Fruit fly (Drosophila melanogaster) whole organism, embryonic: ENCODE results near the gene Scamp.

Experiments
- Ada2b ChIP-seq: fragments of 200-800 bp; sonication (Bioruptor generic); IDR thresholded peaks from 2 replicates; pipeline ENCODE4 v1.3.6; 2022; ENCODE audit warnings: missing biosample characterization, missing genetic modification characterization
- B-H1 ChIP-seq: fragments of 200-800 bp; sonication (Bioruptor generic); IDR thresholded peaks from 3 replicates; pipeline ENCODE4 v1.3.6; 2022; ENCODE audit warnings: missing biosample characterization, missing genetic modification characterization
- C15 ChIP-seq: fragments of 200-800 bp; sonication (Bioruptor generic); IDR thresholded peaks from 3 replicates; pipeline ENCODE4 v1.3.6; 2022; ENCODE audit warnings: missing biosample characterization, missing genetic modification characterization
- CG11247 ChIP-seq: fragments of 200-800 bp; sonication (Bioruptor generic); IDR thresholded peaks from 2 replicates; pipeline ENCODE4 v1.3.6; 2022; ENCODE audit warnings: missing biosample characterization, missing genetic modification characterization
- CG11398 ChIP-seq: fragments of 200-800 bp; sonication (Bioruptor generic); optimal IDR thresholded peaks from 2 replicates; lab custom pipeline; 2016; ENCODE audit warnings: missing biosample characterization, missing genetic modification characterization
- CG11504 ChIP-seq: fragments of 200-800 bp; sonication (Bioruptor generic); optimal IDR thresholded peaks from 3 replicates; lab custom pipeline; 2019; ENCODE audit warnings: missing biosample characterization, mild to moderate bottlenecking, missing genetic modification characterization, moderate library complexity
- CG11696 ChIP-seq: fragments of 200-800 bp; sonication (Bioruptor generic); IDR thresholded peaks from 2 replicates; pipeline ENCODE4 v1.3.6; 2022; ENCODE audit warnings: missing biosample characterization, missing genetic modification characterization
- CG12744 ChIP-seq: fragments of 200-800 bp; sonication (Bioruptor generic); optimal IDR thresholded peaks from 2 replicates; lab custom pipeline; 2016; ENCODE audit warnings: missing biosample characterization, missing genetic modification characterization
- CG14050 ChIP-seq: fragments of 200-800 bp; sonication (Bioruptor generic); IDR thresholded peaks from 3 replicates; pipeline ENCODE4 v1.3.6; 2022; ENCODE audit warnings: missing biosample characterization, missing genetic modification characterization
- CG1647 ChIP-seq: fragments of 200-800 bp; sonication (Bioruptor generic); optimal IDR thresholded peaks from 3 replicates; lab custom pipeline; 2016; ENCODE audit warnings: missing biosample characterization, missing genetic modification characterization
- CG16813 ChIP-seq: fragments of 200-800 bp; sonication (Bioruptor generic); IDR thresholded peaks from 3 replicates; pipeline ENCODE4 v1.3.6; 2022; ENCODE audit warnings: missing biosample characterization, missing genetic modification characterization; ENCODE audit not compliant: partially characterized antibody
- CG17361 ChIP-seq: fragments of 200-800 bp; sonication (Bioruptor generic); IDR thresholded peaks from 3 replicates; pipeline ENCODE4 v1.3.6; 2022; ENCODE audit warnings: missing biosample characterization, missing genetic modification characterization
- CG17385 ChIP-seq: fragments of 200-800 bp; sonication (Bioruptor generic); optimal IDR thresholded peaks from 3 replicates; lab custom pipeline; 2018; ENCODE audit warnings: missing biosample characterization, mild to moderate bottlenecking, missing genetic modification characterization
- CG17912 ChIP-seq: fragments of 200-800 bp; sonication (Bioruptor generic); optimal IDR thresholded peaks from 2 replicates; lab custom pipeline; 2018; ENCODE audit warnings: missing biosample characterization, mild to moderate bottlenecking, missing genetic modification characterization
- CG18262 ChIP-seq: fragments of 200-800 bp; optimal IDR thresholded peaks from 3 replicates; lab custom pipeline; 2019; ENCODE audit warnings: missing biosample characterization, mild to moderate bottlenecking, missing genetic modification characterization, moderate library complexity
- CG2202 ChIP-seq: fragments of 200-800 bp; sonication (Bioruptor generic); optimal IDR thresholded peaks from 2 replicates; lab custom pipeline; 2018; ENCODE audit warnings: missing biosample characterization, mild to moderate bottlenecking, missing genetic modification characterization
- CG2712 ChIP-seq: fragments of 200-800 bp; optimal IDR thresholded peaks from 3 replicates; lab custom pipeline; 2019; ENCODE audit warnings: missing biosample characterization, mild to moderate bottlenecking, missing genetic modification characterization, moderate library complexity
- CG31365 ChIP-seq: fragments of 200-800 bp; sonication (Bioruptor generic); optimal IDR thresholded peaks from 2 replicates; lab custom pipeline; 2018; ENCODE audit warnings: missing biosample characterization, mild to moderate bottlenecking, missing genetic modification characterization
- CG32767 ChIP-seq: fragments of 200-800 bp; sonication (Bioruptor generic); IDR thresholded peaks from 2 replicates; pipeline ENCODE4 v1.3.6; 2022; ENCODE audit warnings: missing biosample characterization, missing genetic modification characterization
- CG33213 ChIP-seq: fragments of 200-800 bp; sonication (Bioruptor generic); optimal IDR thresholded peaks from 3 replicates; lab custom pipeline; 2016; ENCODE audit warnings: missing biosample characterization, missing genetic modification characterization
- CG4282 ChIP-seq: fragments of 200-800 bp; sonication (Bioruptor generic); optimal IDR thresholded peaks from 2 replicates; lab custom pipeline; 2016; ENCODE audit warnings: missing biosample characterization, missing genetic modification characterization
- CG4328 ChIP-seq: fragments of 200-800 bp; sonication (Bioruptor generic); optimal IDR thresholded peaks from 3 replicates; lab custom pipeline; 2017; ENCODE audit warnings: missing biosample characterization, missing genetic modification reagents, missing genetic modification characterization
- CG7786 ChIP-seq: fragments of 200-800 bp; sonication (Bioruptor generic); optimal IDR thresholded peaks from 2 replicates; lab custom pipeline; 2016; ENCODE audit warnings: missing biosample characterization, missing genetic modification characterization
- CG7928 ChIP-seq: fragments of 200-800 bp; sonication (Bioruptor generic); optimal IDR thresholded peaks from 2 replicates; lab custom pipeline; 2017; ENCODE audit warnings: missing biosample characterization, mild to moderate bottlenecking, missing genetic modification characterization
- CG7987 ChIP-seq: fragments of 200-800 bp; sonication (Bioruptor generic); optimal IDR thresholded peaks from 2 replicates; lab custom pipeline; 2018; ENCODE audit warnings: missing biosample characterization, mild to moderate bottlenecking, missing genetic modification characterization, moderate library complexity
- CG9215 ChIP-seq: fragments of 200-800 bp; sonication (Bioruptor generic); IDR thresholded peaks from 2 replicates; pipeline ENCODE4 v1.3.6; 2022; ENCODE audit warnings: missing biosample characterization, missing genetic modification characterization
- CG9797 ChIP-seq: fragments of 200-800 bp; sonication (Bioruptor generic); optimal IDR thresholded peaks from 3 replicates; lab custom pipeline; 2018; ENCODE audit warnings: missing biosample characterization, mild to moderate bottlenecking, missing genetic modification characterization
- CrebB ChIP-seq: fragments of 200-800 bp; sonication (Bioruptor generic); optimal IDR thresholded peaks from 3 replicates; lab custom pipeline; 2018; ENCODE audit warnings: missing biosample characterization, mild to moderate bottlenecking, missing genetic modification characterization
- Dip2 ChIP-seq: fragments of 200-800 bp; sonication (Bioruptor generic); IDR thresholded peaks from 2 replicates; pipeline ENCODE4 v1.3.6; 2022; ENCODE audit warnings: missing biosample characterization, missing genetic modification characterization
- Dref ChIP-seq: fragments of 200-800 bp; sonication (Bioruptor generic); IDR thresholded peaks from 2 replicates; pipeline ENCODE4 v1.3.6; 2022; ENCODE audit warnings: missing biosample characterization, missing genetic modification characterization
- Eip74EF ChIP-seq, 2 experiments: fragments of 200-800 bp in 1 of 2; fragments of >200 bp in 1 of 2; sonication (Bioruptor generic) in 1 of 2; optimal IDR thresholded peaks; 2 replicates each; lab custom pipeline; 2017 to 2019; ENCODE audit warnings: missing biosample characterization in 2 of 2, missing genetic modification characterization in 2 of 2, mild to moderate bottlenecking in 1 of 2, moderate library complexity in 1 of 2
- HLH3B ChIP-seq: fragments of 200-800 bp; sonication (Bioruptor generic); IDR thresholded peaks from 2 replicates; pipeline ENCODE4 v1.3.6; 2022; ENCODE audit warnings: missing biosample characterization, missing genetic modification characterization
- Hmx ChIP-seq: fragments of 200-800 bp; sonication (Bioruptor generic); optimal IDR thresholded peaks from 2 replicates; lab custom pipeline; 2016; ENCODE audit warnings: missing biosample characterization, missing genetic modification characterization
- NK7.1 ChIP-seq: fragments of 200-800 bp; sonication (Bioruptor generic); optimal IDR thresholded peaks from 3 replicates; lab custom pipeline; 2016; ENCODE audit warnings: missing biosample characterization, missing genetic modification characterization
- Sox100B ChIP-seq: fragments of 200-800 bp; sonication (Bioruptor generic); optimal IDR thresholded peaks from 3 replicates; lab custom pipeline; 2018; ENCODE audit warnings: missing biosample characterization, mild to moderate bottlenecking, missing genetic modification characterization
- Xbp1 ChIP-seq: fragments of 200-800 bp; sonication (Bioruptor generic); optimal IDR thresholded peaks from 3 replicates; lab custom pipeline; 2016; ENCODE audit warnings: missing biosample characterization, mild to moderate bottlenecking, missing genetic modification characterization
- ato ChIP-seq: fragments of 200-800 bp; sonication (Bioruptor generic); IDR thresholded peaks from 2 replicates; pipeline ENCODE4 v1.3.6; 2022; ENCODE audit warnings: missing biosample characterization, missing genetic modification characterization; ENCODE audit not compliant: partially characterized antibody
- az2 ChIP-seq: fragments of 200-800 bp; sonication (Bioruptor generic); optimal IDR thresholded peaks from 3 replicates; lab custom pipeline; 2016; ENCODE audit warnings: missing biosample characterization, missing genetic modification characterization
- bowl ChIP-seq: fragments of 200-800 bp; sonication (Bioruptor generic); IDR thresholded peaks from 2 replicates; pipeline ENCODE4 v1.3.6; 2022; ENCODE audit warnings: missing biosample characterization, missing genetic modification characterization
- chinmo ChIP-seq: fragments of 200-800 bp; sonication (Bioruptor generic); IDR thresholded peaks from 4 replicates; pipeline ENCODE4 v1.3.6; 2022; ENCODE audit warnings: missing biosample characterization, missing genetic modification characterization; ENCODE audit not compliant: partially characterized antibody
- esg ChIP-seq: fragments of 200-800 bp; sonication (Bioruptor generic); conservative IDR thresholded peaks from 2 replicates; pipeline ENCODE4 v1.3.6; 2022; ENCODE audit warnings: missing biosample characterization, missing genetic modification characterization
- gro ChIP-seq: fragments of 200-800 bp; sonication (Bioruptor generic); optimal IDR thresholded peaks from 2 replicates; lab custom pipeline; 2016; ENCODE audit warnings: missing biosample characterization, missing genetic modification characterization
- gsb ChIP-seq: fragments of 200-800 bp; sonication (Bioruptor generic); IDR thresholded peaks from 2 replicates; pipeline ENCODE4 v1.3.6; 2022; ENCODE audit warnings: missing biosample characterization, missing genetic modification characterization
- hth ChIP-seq: fragments of >200 bp; optimal IDR thresholded peaks from 2 replicates; lab custom pipeline; 2017; ENCODE audit warnings: inconsistent platforms
- lilli ChIP-seq: fragments of 200-800 bp; sonication (Bioruptor generic); optimal IDR thresholded peaks from 3 replicates; lab custom pipeline; 2016; ENCODE audit warnings: missing biosample characterization, missing genetic modification characterization
- nom ChIP-seq: fragments of 200-800 bp; sonication (Bioruptor generic); optimal IDR thresholded peaks from 2 replicates; lab custom pipeline; 2017; ENCODE audit warnings: missing biosample characterization, missing genetic modification characterization, mild to moderate bottlenecking, moderate library complexity, missing genetic modification reagents
- pb ChIP-seq: fragments of 200-800 bp; sonication (Bioruptor generic); optimal IDR thresholded peaks from 3 replicates; lab custom pipeline; 2016; ENCODE audit warnings: missing biosample characterization, missing genetic modification characterization
- ro ChIP-seq: fragments of 200-800 bp; sonication (Bioruptor generic); IDR thresholded peaks from 2 replicates; pipeline ENCODE4 v1.3.6; 2022; ENCODE audit warnings: missing biosample characterization, missing genetic modification characterization
- sc ChIP-seq, 3 experiments: fragments of >200 bp in 2 of 3; fragments of 200-800 bp in 1 of 3; sonication (Bioruptor generic) in 1 of 3; optimal IDR thresholded peaks; 2 replicates in 2 of 3; 3 replicates in 1 of 3; lab custom pipeline; 2017; ENCODE audit warnings: mild to moderate bottlenecking in 1 of 3, missing biosample characterization in 1 of 3, missing genetic modification characterization in 1 of 3, missing genetic modification reagents in 1 of 3
- schlank ChIP-seq: fragments of 200-800 bp; sonication (Bioruptor generic); optimal IDR thresholded peaks from 2 replicates; lab custom pipeline; 2018; ENCODE audit warnings: missing biosample characterization, mild to moderate bottlenecking, missing genetic modification characterization
- tll ChIP-seq, 2 experiments: fragments of 200-800 bp in 1 of 2; fragments of >200 bp in 1 of 2; sonication (Bioruptor generic) in 1 of 2; optimal IDR thresholded peaks; 2 replicates each; lab custom pipeline; 2017 to 2019; ENCODE audit warnings: missing biosample characterization in 2 of 2, missing genetic modification characterization in 2 of 2, mild to moderate bottlenecking in 1 of 2, moderate library complexity in 1 of 2
- vfl ChIP-seq: fragments of 200-800 bp; sonication (Bioruptor generic); optimal IDR thresholded peaks from 2 replicates; lab custom pipeline; 2016; ENCODE audit warnings: missing biosample characterization, missing genetic modification characterization

The Scamp gene

dm6 chrX:15462436-15462857 is 12.8 kb upstream of the Scamp start, which contains the start of the genes shtd, CG6294 and CG6299 (continued):
- TF ChIP-seq CG17385 (GFP tag; lab: Kevin White, UChicago) (no peak), CG14050 (no peak), Sox100B (GFP tag; lab: Kevin White, UChicago) (no peak), CG7928 (GFP tag; lab: Kevin White, UChicago) (no peak), CG1647 (no peak), C15 (GFP tag; lab: Robert Waterston, UW) (no peak), vfl (GFP tag; lab: Kevin White, UChicago) (peak; percentile 19), Eip74EF (GFP tag; optimal IDR thresholded peaks at IDR 0.05; lab: Kevin White, UChicago) (no peak), gsb (GFP tag; lab: Robert Waterston, UW) (no peak), CG4328 (GFP tag; lab: Kevin White, UChicago) (no peak), ro (GFP tag; lab: Robert Waterston, UW) (no peak), CG33213 (GFP tag; lab: Kevin White, UChicago) (peak; percentile 48), bowl (no peak), CG11696 (no peak), nom (GFP tag; lab: Kevin White, UChicago) (no peak), CrebB (tag; lab: Kevin White, UChicago) (peak; percentile 26), CG9797 (peak; percentile 45), schlank (no peak), HLH3B (GFP tag; lab: Robert Waterston, UW) (no peak), CG7987 (GFP tag; lab: Kevin White, UChicago) (no peak), CG17361 (GFP tag; lab: Robert Waterston, UW) (no peak; the same call in 2 of the 3 replicates), tll (GFP tag; optimal IDR thresholded peaks at IDR 0.05; lab: Kevin White, UChicago) (no peak), CG18262 (tag; lab: Kevin White, UChicago) (no peak), CG12744 (GFP tag; lab: Kevin White, UChicago) (no peak), B-H1 (GFP tag; lab: Robert Waterston, UW) (no peak), CG9215 (GFP tag; lab: Robert Waterston, UW) (no peak), NK7.1 (GFP tag; lab: Kevin White, UChicago) (no peak), pb (GFP tag; lab: Kevin White, UChicago) (no peak), CG7786 (GFP tag; lab: Kevin White, UChicago) (no peak), CG17912 (GFP tag; lab: Kevin White, UChicago) (no peak), Ada2b (GFP tag; lab: Robert Waterston, UW) (no peak), CG4282 (no peak), az2 (GFP tag; lab: Kevin White, UChicago) (no peak), CG31365 (tag; lab: Kevin White, UChicago) (no peak), gro (no peak), sc (optimal IDR thresholded peaks at IDR 0.05; lab: Kevin White, UChicago) (no peak), sc (GFP tag; optimal IDR thresholded peaks at IDR 0.05; lab: Kevin White, UChicago) (no peak), CG16813 (GFP tag; lab: Robert Waterston, UW) (peak; percentile 96), CG11504 (no peak), Xbp1 (peak; percentile 32), CG11398 (GFP tag; lab: Kevin White, UChicago) (no peak), Hmx (GFP tag; lab: Kevin White, UChicago) (no peak), CG2712 (peak; percentile 47), CG32767 (no peak), chinmo (peak; percentile 75; the same call in 2 of the 4 replicates), Dip2 (GFP tag; lab: Robert Waterston, UW) (no peak), Dref (GFP tag; lab: Robert Waterston, UW) (peak; percentile 96), CG2202 (no peak), lilli (GFP tag; lab: Kevin White, UChicago) (peak; percentile 18), hth (lab: Kevin White, UChicago) (no peak), CG11247 (GFP tag; lab: Robert Waterston, UW) (no peak), ato (peak; percentile 98), esg (no peak)
